Worm (Caenorhabditis elegans): Measurements from ENCODE around the gene D2062.13.

The D2062.13 gene

DNA sequence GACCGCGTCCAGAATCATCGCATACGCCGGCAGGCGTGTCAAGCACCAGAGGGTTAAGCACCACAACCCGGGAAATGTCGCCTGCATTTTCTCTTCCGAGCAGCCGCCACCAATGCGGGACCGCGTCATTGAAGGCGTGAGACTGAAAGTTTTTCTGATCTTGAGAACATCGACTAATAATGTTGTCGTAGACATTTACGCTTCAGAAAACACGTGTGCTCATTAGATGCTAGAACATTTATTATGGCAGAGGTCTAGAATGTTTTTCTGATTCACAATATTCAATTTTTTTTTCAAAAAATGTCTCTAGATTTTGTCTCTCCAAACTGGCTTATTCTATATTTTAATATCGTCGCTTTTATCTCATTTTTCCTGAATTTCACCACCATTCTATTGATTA lies 44.2 kb downstream of the D2062.13 start, which contains the start of gene sri-47:
TSS of gene sri-47 (plus strand) at position 301 of the 400 bp plus-strand sequence.
- TF ChIP-seq dmd-9 (GFP tag; IDR thresholded peaks at IDR 0.05) (no peak), Y105C5A.15 (GFP tag; IDR thresholded peaks at IDR 0.05) (no peak), ZK546.5 (tag; optimal IDR thresholded peaks at IDR 0.05) (no peak), daf-16 (GFP tag; optimal IDR thresholded peaks at IDR 0.05) (no peak), daf-16 (tag; optimal IDR thresholded peaks at IDR 0.05) (no peak), set-16 (GFP tag; IDR thresholded peaks at IDR 0.05) (0 out of 2 replicates have a peak, but pooled peaks have one; percentile 23), fkh-10 (GFP tag; optimal IDR thresholded peaks at IDR 0.05) (no peak), lim-7 (GFP tag; IDR thresholded peaks at IDR 0.05) (no peak), nhr-25 (tag; optimal IDR thresholded peaks at IDR 0.05; ENCODE audit: borderline replicate concordance, insufficient read depth) (no peak), ceh-82 (tag; optimal IDR thresholded peaks at IDR 0.05) (no peak), unc-62 (GFP tag; optimal IDR thresholded peaks at IDR 0.05 in 1 of 2) (peak in 1 of 2 experiments; percentile 85), unc-62 (tag; optimal IDR thresholded peaks at IDR 0.05) (no peak), F49E8.2 (tag; optimal IDR thresholded peaks at IDR 0.05; ENCODE audit: borderline replicate concordance) (no peak), D1046.2 (GFP tag; IDR thresholded peaks at IDR 0.05) (0 out of 2 replicates have a peak, but pooled peaks have one; percentile 39)

DNA sequence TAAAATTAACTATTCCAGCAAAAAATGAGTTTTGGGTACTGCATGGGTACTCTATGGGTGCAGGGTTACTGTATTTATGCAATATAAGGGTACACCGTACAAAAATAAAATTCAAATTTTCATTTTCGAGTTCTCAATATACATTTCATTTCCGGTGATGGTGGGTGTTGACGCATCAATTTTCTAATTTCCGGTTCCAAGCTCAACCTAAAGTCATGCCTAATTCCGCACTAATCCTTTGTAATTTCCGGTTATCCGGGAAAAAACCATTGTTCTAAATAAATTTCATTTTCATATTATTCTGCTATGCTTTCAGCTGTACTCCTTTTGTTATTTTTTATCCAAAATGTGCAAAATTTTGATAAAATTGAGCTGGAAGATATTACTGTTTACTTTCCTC lies 47.0 kb downstream of the D2062.13 start, which contains the start of gene gcy-21:
TSS of gene gcy-21 (plus strand) at position 301 of the 400 bp plus-strand sequence.
- TF ChIP-seq ZK337.2 (GFP tag; IDR thresholded peaks at IDR 0.05) (no peak), T26A8.4 (GFP tag; IDR thresholded peaks at IDR 0.05) (no peak), hmg-1.1 (GFP tag; IDR thresholded peaks at IDR 0.05) (no peak), nhr-76 (tag; optimal IDR thresholded peaks at IDR 0.05) (no peak)
